Worm (Caenorhabditis elegans): ENCODE results near the gene lgc-53.

lgc-53 gene

DNA sequence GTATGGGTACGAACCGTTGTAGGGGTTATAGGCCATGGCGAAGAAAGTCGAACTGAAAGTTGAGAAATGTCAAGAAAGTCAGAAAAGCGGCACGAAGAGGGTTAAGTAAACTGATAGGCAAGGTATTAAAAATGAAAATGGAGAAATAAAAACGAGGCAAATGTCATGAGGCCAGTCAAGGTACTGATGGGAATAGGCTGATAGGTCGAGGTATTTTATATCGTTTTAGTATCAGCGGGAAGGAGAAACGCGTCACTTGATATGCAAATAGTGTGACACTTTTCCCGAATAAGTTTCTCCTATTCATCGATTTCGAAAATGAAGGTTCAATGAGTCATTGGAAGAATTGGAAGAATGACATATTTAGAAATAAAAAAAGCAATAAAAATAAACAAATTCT is 33.8 kb upstream of the lgc-53 start, which contains the start of gene F22H10.3 (continued):
- TF ChIP-seq daf-16 (GFP tag; optimal IDR thresholded peaks at IDR 0.05) (no peak), daf-16 (tag; optimal IDR thresholded peaks at IDR 0.05) (peak; percentile 16), F26F4.8 (GFP tag; conservative IDR thresholded peaks at IDR 0.05) (no peak), aly-2 (tag; optimal IDR thresholded peaks at IDR 0.05) (no peak), dve-1 (tag; optimal IDR thresholded peaks at IDR 0.05; ENCODE audit: insufficient read depth) (peak; percentile 74), snpc-1.2 (GFP tag; IDR thresholded peaks at IDR 0.05) (no peak), tag-97 (GFP tag; IDR thresholded peaks at IDR 0.05) (no peak), daf-19 (GFP tag; conservative IDR thresholded peaks at IDR 0.05) (no peak), nhr-237 (tag; optimal IDR thresholded peaks at IDR 0.05) (no peak), duxl-1 (tag; optimal IDR thresholded peaks at IDR 0.05; ENCODE audit: poor library complexity) (no peak), lin-15B (tag; optimal IDR thresholded peaks at IDR 0.05) (no peak), dmd-9 (GFP tag; IDR thresholded peaks at IDR 0.05) (no peak), zip-2 (tag; optimal IDR thresholded peaks at IDR 0.05) (no peak), mes-2 (tag; optimal IDR thresholded peaks at IDR 0.05; ENCODE audit: poor library complexity, severe bottlenecking) (peak; percentile 13), zfp-3 (GFP tag; conservative IDR thresholded peaks at IDR 0.05) (no peak), R02D3.7 (tag; optimal IDR thresholded peaks at IDR 0.05) (no peak), F37D6.2 (tag; optimal IDR thresholded peaks at IDR 0.05) (no peak), cey-2 (tag; optimal IDR thresholded peaks at IDR 0.05; ENCODE audit: borderline replicate concordance, insufficient read depth) (no peak), ceh-44 (GFP tag; IDR thresholded peaks at IDR 0.05) (no peak), mdl-1 (tag; optimal IDR thresholded peaks at IDR 0.05) (no peak), lin-13 (GFP tag; optimal IDR thresholded peaks at IDR 0.05) (no peak), T26A8.4 (GFP tag; IDR thresholded peaks at IDR 0.05) (no peak), madf-9 (GFP tag; conservative IDR thresholded peaks at IDR 0.05) (no peak), ceh-32 (tag; optimal IDR thresholded peaks at IDR 0.05; ENCODE audit: poor library complexity) (no peak), snpc-4 (tag; optimal IDR thresholded peaks at IDR 0.05) (no peak), Y105C5A.15 (GFP tag; IDR thresholded peaks at IDR 0.05) (no peak), spr-1 (tag; optimal IDR thresholded peaks at IDR 0.05) (no peak), ztf-11 (tag; optimal IDR thresholded peaks at IDR 0.05) (no peak), dmd-6 (GFP tag; IDR thresholded peaks at IDR 0.05) (peak; percentile 62), rbr-2 (tag; optimal IDR thresholded peaks at IDR 0.05) (no peak), nhr-6 (tag; optimal IDR thresholded peaks at IDR 0.05) (peak; percentile 7), ceh-20 (GFP tag; IDR thresholded peaks at IDR 0.05) (no peak), D1046.2 (GFP tag; IDR thresholded peaks at IDR 0.05) (no peak), ceh-28 (tag; optimal IDR thresholded peaks at IDR 0.05) (no peak), lin-1 (GFP tag; IDR thresholded peaks at IDR 0.05) (peak; percentile 18; the same call in 1 of the 2 replicates), mep-1 (tag; optimal IDR thresholded peaks at IDR 0.05) (peak; percentile 26), ama-1 (optimal IDR thresholded peaks at IDR 0.05) (peak; percentile 27), ceh-62 (tag; optimal IDR thresholded peaks at IDR 0.05) (no peak), Y48G9A.11 (GFP tag; IDR thresholded peaks at IDR 0.05) (no peak), zag-1 (tag; optimal IDR thresholded peaks at IDR 0.05) (no peak), nhr-25 (tag; optimal IDR thresholded peaks at IDR 0.05; ENCODE audit: borderline replicate concordance, insufficient read depth) (no peak), lin-38 (GFP tag; IDR thresholded peaks at IDR 0.05) (no peak), nhr-48 (tag; optimal IDR thresholded peaks at IDR 0.05) (no peak), egl-43 (GFP tag; IDR thresholded peaks at IDR 0.05) (no peak), nhr-76 (tag; optimal IDR thresholded peaks at IDR 0.05) (no peak), nhr-42 (GFP tag; IDR thresholded peaks at IDR 0.05) (no peak), mxl-2 (GFP tag; conservative IDR thresholded peaks at IDR 0.05) (no peak), php-3 (GFP tag; IDR thresholded peaks at IDR 0.05) (peak; percentile 73), T20F7.1 (GFP tag; optimal IDR thresholded peaks at IDR 0.05) (no peak), lsy-2 (tag; optimal IDR thresholded peaks at IDR 0.05) (no peak), egl-27 (tag; optimal IDR thresholded peaks at IDR 0.05) (no peak), ZK337.2 (GFP tag; IDR thresholded peaks at IDR 0.05) (no peak)
